Worm (Caenorhabditis elegans) whole organism, mixed stage, embryonic: ENCODE results near the gene ttr-36.

Source experiments
- M03D4.4 ChIP-seq: sonication (generic microtip); optimal IDR thresholded peaks from 2 replicates; lab custom pipeline; 2017; ENCODE audit warnings: mild to moderate bottlenecking, missing genetic modification characterization, missing compliant biosample characterization
- bed-3 ChIP-seq: fragments of 200-800 bp; sonication (Bioruptor generic); optimal IDR thresholded peaks from 3 replicates; lab custom pipeline; 2018; ENCODE audit warnings: mild to moderate bottlenecking, missing genetic modification characterization, moderate library complexity, missing compliant biosample characterization
- blmp-1 ChIP-seq: fragments of 150-350 bp; optimal IDR thresholded peaks from 2 replicates; lab custom pipeline; 2014; ENCODE audit warnings: missing biosample characterization, missing genetic modification characterization
- ceh-39 ChIP-seq: fragments of 150-350 bp; optimal IDR thresholded peaks from 2 replicates; lab custom pipeline; 2014; ENCODE audit warnings: missing biosample characterization, missing genetic modification characterization
- ceh-43 ChIP-seq: fragments of 200-800 bp; sonication (Bioruptor generic); optimal IDR thresholded peaks from 2 replicates; lab custom pipeline; 2018; ENCODE audit warnings: mild to moderate bottlenecking, missing genetic modification characterization, moderate library complexity, missing compliant biosample characterization
- ceh-83 ChIP-seq: fragments of 200-800 bp; sonication (Bioruptor generic); optimal IDR thresholded peaks from 2 replicates; lab custom pipeline; 2018; ENCODE audit warnings: mild to moderate bottlenecking, missing genetic modification characterization, missing compliant biosample characterization
- ces-1 ChIP-seq: fragments of 150-350 bp; optimal IDR thresholded peaks from 2 replicates; lab custom pipeline; 2014; ENCODE audit warnings: missing biosample characterization, missing genetic modification reagents, missing genetic modification characterization
- cnd-1 ChIP-seq: fragments of 200-800 bp; sonication (Bioruptor generic); optimal IDR thresholded peaks from 2 replicates; lab custom pipeline; 2018; ENCODE audit warnings: mild to moderate bottlenecking, missing genetic modification characterization, missing compliant biosample characterization
- drap-1 ChIP-seq: fragments of 200-800 bp; sonication (Bioruptor generic); optimal IDR thresholded peaks from 3 replicates; lab custom pipeline; 2018; ENCODE audit warnings: mild to moderate bottlenecking, missing genetic modification characterization, missing compliant biosample characterization
- elt-1 ChIP-seq: sonication (generic microtip); optimal IDR thresholded peaks from 2 replicates; lab custom pipeline; 2017; ENCODE audit warnings: missing genetic modification characterization, mild to moderate bottlenecking, missing compliant biosample characterization, antibody characterized with exemption, moderate library complexity, borderline replicate concordance; ENCODE audit not compliant: insufficient read depth
- elt-3 ChIP-seq: fragments of 150-350 bp; optimal IDR thresholded peaks from 2 replicates; lab custom pipeline; 2014; ENCODE audit warnings: missing biosample characterization, missing genetic modification characterization
- flh-1 ChIP-seq: fragments of 200-800 bp; sonication (Bioruptor generic); optimal IDR thresholded peaks from 2 replicates; lab custom pipeline; 2018; ENCODE audit warnings: mild to moderate bottlenecking, missing genetic modification characterization, moderate library complexity, missing compliant biosample characterization
- ham-2 ChIP-seq: fragments of 200-800 bp; sonication (Bioruptor generic); optimal IDR thresholded peaks from 2 replicates; lab custom pipeline; 2018; ENCODE audit warnings: mild to moderate bottlenecking, missing genetic modification characterization, missing compliant biosample characterization
- hlh-1 ChIP-seq: fragments of 150-350 bp; optimal IDR thresholded peaks from 2 replicates; lab custom pipeline; 2014; ENCODE audit warnings: missing biosample characterization, missing genetic modification reagents, missing genetic modification characterization
- lin-13 ChIP-seq: fragments of 150-350 bp; optimal IDR thresholded peaks from 2 replicates; lab custom pipeline; 2014; ENCODE audit warnings: missing biosample characterization, missing genetic modification characterization
- lin-32 ChIP-seq: fragments of 200-800 bp; sonication (Bioruptor generic); optimal IDR thresholded peaks from 2 replicates; lab custom pipeline; 2018; ENCODE audit warnings: mild to moderate bottlenecking, missing genetic modification characterization, missing compliant biosample characterization
- lsy-2 ChIP-seq: fragments of 150-350 bp; optimal IDR thresholded peaks from 2 replicates; lab custom pipeline; 2014; ENCODE audit warnings: missing biosample characterization, missing genetic modification characterization
- mep-1 ChIP-seq: fragments of 150-350 bp; optimal IDR thresholded peaks from 2 replicates; lab custom pipeline; 2017; ENCODE audit warnings: missing biosample characterization, missing genetic modification reagents, missing genetic modification characterization, inconsistent platforms
- mls-2 ChIP-seq: sonication (generic microtip); optimal IDR thresholded peaks from 2 replicates; lab custom pipeline; 2016; ENCODE audit warnings: mild to moderate bottlenecking, missing genetic modification characterization, moderate library complexity, missing compliant biosample characterization
- nhr-12 ChIP-seq: fragments of 150-350 bp; optimal IDR thresholded peaks from 2 replicates; lab custom pipeline; 2014; ENCODE audit warnings: missing biosample characterization, missing genetic modification characterization
- nhr-2 ChIP-seq: fragments of 150-350 bp; optimal IDR thresholded peaks from 2 replicates; lab custom pipeline; 2014; ENCODE audit warnings: missing biosample characterization, missing genetic modification characterization
- nhr-28 ChIP-seq: fragments of 150-350 bp; optimal IDR thresholded peaks from 2 replicates; lab custom pipeline; 2014; ENCODE audit warnings: missing biosample characterization, missing genetic modification characterization
- nhr-76 ChIP-seq: sonication (generic microtip); optimal IDR thresholded peaks from 2 replicates; lab custom pipeline; 2017; ENCODE audit warnings: missing biosample characterization, missing genetic modification characterization
- pha-4 ChIP-seq: fragments of 150-350 bp; optimal IDR thresholded peaks from 2 replicates; lab custom pipeline; 2018; ENCODE audit warnings: missing biosample characterization, missing genetic modification reagents, missing genetic modification characterization
- sem-2 ChIP-seq: fragments of 200-800 bp; sonication (Bioruptor generic); optimal IDR thresholded peaks from 2 replicates; lab custom pipeline; 2018; ENCODE audit warnings: mild to moderate bottlenecking, missing genetic modification characterization, missing compliant biosample characterization
- snpc-4 ChIP-seq: fragments of 150-350 bp; optimal IDR thresholded peaks from 2 replicates; lab custom pipeline; 2014; ENCODE audit warnings: missing biosample characterization, missing genetic modification characterization
- sptf-1 ChIP-seq: sonication (generic microtip); optimal IDR thresholded peaks from 2 replicates; lab custom pipeline; 2017; ENCODE audit warnings: mild to moderate bottlenecking, missing genetic modification characterization, moderate library complexity, missing compliant biosample characterization
- tbx-8 ChIP-seq: fragments of 200-800 bp; sonication (Bioruptor generic); optimal IDR thresholded peaks from 2 replicates; lab custom pipeline; 2018; ENCODE audit warnings: mild to moderate bottlenecking, missing genetic modification characterization, moderate library complexity, missing compliant biosample characterization
- unc-120 ChIP-seq: sonication (generic microtip); optimal IDR thresholded peaks from 2 replicates; lab custom pipeline; 2017; ENCODE audit warnings: missing genetic modification characterization, missing compliant biosample characterization; ENCODE audit not compliant: poor library complexity, severe bottlenecking
- unc-39 ChIP-seq: fragments of 150-350 bp; optimal IDR thresholded peaks from 2 replicates; lab custom pipeline; 2014; ENCODE audit warnings: missing biosample characterization, missing genetic modification characterization
- unc-62 ChIP-seq: fragments of 150-350 bp; optimal IDR thresholded peaks from 2 replicates; lab custom pipeline; 2014; ENCODE audit warnings: missing biosample characterization, missing genetic modification reagents, missing genetic modification characterization
- zip-8 ChIP-seq: fragments of 150-350 bp; optimal IDR thresholded peaks from 2 replicates; lab custom pipeline; 2014; ENCODE audit warnings: missing biosample characterization, missing genetic modification characterization
- ztf-11 ChIP-seq: fragments of 150-350 bp; optimal IDR thresholded peaks from 2 replicates; lab custom pipeline; 2014; ENCODE audit warnings: missing biosample characterization, missing genetic modification characterization

The ttr-36 gene

ce11 chrX:6518537-6518936 lies 7.8 kb downstream of the ttr-36 start, which contains the start of gene ets-4:
ets-4 (plus strand) TSS chrX:6518883.
- no peak for TF ChIP-seq nhr-2 (tag; lab: Kevin White, UChicago)
- TF ChIP-seq ceh-39, result no peak
- TF ChIP-seq ham-2, result no peak
- no peak for TF ChIP-seq unc-39 (tag; lab: Kevin White, UChicago)
- no peak for TF ChIP-seq lin-32
- TF ChIP-seq mls-2, result no peak
- no peak for TF ChIP-seq nhr-12
- TF ChIP-seq elt-3, result no peak
- no peak for TF ChIP-seq zip-8
- no peak for TF ChIP-seq ces-1 (GFP tag; lab: Kevin White, UChicago)

ce11 chrX:6519473-6519872 lies 8.7 kb downstream of the ttr-36 start:
- TF ChIP-seq elt-3 (no peak), ceh-43 (GFP tag; lab: Kevin White, UChicago) (no peak), unc-120 (tag; lab: Kevin White, UChicago) (no peak), flh-1 (GFP tag; lab: Kevin White, UChicago) (no peak), pha-4 (tag; lab: Kevin White, UChicago) (no peak), ces-1 (GFP tag; lab: Kevin White, UChicago) (no peak), zip-8 (no peak), lin-13 (no peak), bed-3 (no peak), blmp-1 (tag; lab: Kevin White, UChicago) (no peak), drap-1 (no peak), M03D4.4 (no peak), nhr-76 (tag; lab: Kevin White, UChicago) (no peak), tbx-8 (GFP tag; lab: Kevin White, UChicago) (no peak), sem-2 (GFP tag; lab: Kevin White, UChicago) (no peak), unc-62 (GFP tag; lab: Kevin White, UChicago) (no peak)

ce11 chrX:6519946-6520345 lies 9.2 kb downstream of the ttr-36 start:
- TF ChIP-seq mls-2, result no peak
- no peak for TF ChIP-seq lin-13
- TF ChIP-seq flh-1 (GFP tag; lab: Kevin White, UChicago), result no peak
- peak; percentile 30 for TF ChIP-seq blmp-1 (tag; lab: Kevin White, UChicago)
- no peak for TF ChIP-seq lin-32

- TF ChIP-seq ztf-11 (tag; lab: Kevin White, UChicago) (no peak), nhr-28 (tag; lab: Kevin White, UChicago) (no peak), nhr-76 (tag; lab: Kevin White, UChicago) (no peak), bed-3 (no peak), sptf-1 (no peak), unc-62 (GFP tag; lab: Kevin White, UChicago) (no peak), nhr-2 (tag; lab: Kevin White, UChicago) (no peak), sem-2 (GFP tag; lab: Kevin White, UChicago) (no peak), mep-1 (tag; lab: Kevin White, UChicago) (no peak), M03D4.4 (no peak), lsy-2 (tag; lab: Kevin White, UChicago) (no peak), blmp-1 (tag; lab: Kevin White, UChicago) (no peak)
- TF ChIP-seq, all 35 proteins: peak for 0
Observed at ce11 chrX:6520644-6521043, 9.9 kb downstream of the ttr-36 start.

- no peak for TF ChIP-seq zip-8
- TF ChIP-seq snpc-4 (tag; lab: Kevin White, UChicago), result no peak
- TF ChIP-seq lin-32, result no peak
- no peak for TF ChIP-seq blmp-1 (tag; lab: Kevin White, UChicago)
- no peak for TF ChIP-seq unc-39 (tag; lab: Kevin White, UChicago)
- TF ChIP-seq ceh-43 (GFP tag; lab: Kevin White, UChicago), result no peak
- no peak for TF ChIP-seq sptf-1
- TF ChIP-seq elt-1, result no peak
- no peak for TF ChIP-seq mls-2
- no peak for TF ChIP-seq cnd-1 (tag; lab: Kevin White, UChicago)
- TF ChIP-seq nhr-2 (tag; lab: Kevin White, UChicago), result no peak
- TF ChIP-seq ceh-39, result no peak
- TF ChIP-seq bed-3, result no peak
- TF ChIP-seq drap-1, result no peak
Observed at ce11 chrX:6522634-6523070, 11.9 kb downstream of the ttr-36 start.

- TF ChIP-seq hlh-1 (no peak), mep-1 (tag; lab: Kevin White, UChicago) (no peak), ztf-11 (tag; lab: Kevin White, UChicago) (no peak), unc-62 (GFP tag; lab: Kevin White, UChicago) (no peak), tbx-8 (GFP tag; lab: Kevin White, UChicago) (no peak), lin-13 (no peak), flh-1 (GFP tag; lab: Kevin White, UChicago) (no peak), M03D4.4 (no peak), elt-3 (no peak), mls-2 (no peak), nhr-2 (tag; lab: Kevin White, UChicago) (no peak), sptf-1 (no peak), drap-1 (no peak), ceh-83 (GFP tag; lab: Kevin White, UChicago) (no peak), blmp-1 (tag; lab: Kevin White, UChicago) (no peak), ham-2 (no peak)
Observed at ce11 chrX:6530046-6530445, 19.3 kb downstream of the ttr-36 start, which contains the start of gene ceh-60. ceh-60 (minus strand) TSS chrX:6530146.
